Worm (Caenorhabditis elegans) whole organism, mixed stage, embryonic: ENCODE results near the gene irld-62.

Experiments used
- M03D4.4 ChIP-seq: sonication (generic microtip); optimal IDR thresholded peaks from 2 replicates; lab custom pipeline; 2017; ENCODE audit warnings: mild to moderate bottlenecking, missing genetic modification characterization, missing compliant biosample characterization
- blmp-1 ChIP-seq: fragments of 150-350 bp; optimal IDR thresholded peaks from 2 replicates; lab custom pipeline; 2014; ENCODE audit warnings: missing biosample characterization, missing genetic modification characterization
- elt-3 ChIP-seq: fragments of 150-350 bp; optimal IDR thresholded peaks from 2 replicates; lab custom pipeline; 2014; ENCODE audit warnings: missing biosample characterization, missing genetic modification characterization
- mab-5 ChIP-seq: fragments of 150-350 bp; optimal IDR thresholded peaks from 2 replicates; lab custom pipeline; 2014; ENCODE audit warnings: missing biosample characterization, missing genetic modification characterization
- mls-2 ChIP-seq: sonication (generic microtip); optimal IDR thresholded peaks from 2 replicates; lab custom pipeline; 2016; ENCODE audit warnings: mild to moderate bottlenecking, missing genetic modification characterization, moderate library complexity, missing compliant biosample characterization
- nhr-28 ChIP-seq: fragments of 150-350 bp; optimal IDR thresholded peaks from 2 replicates; lab custom pipeline; 2014; ENCODE audit warnings: missing biosample characterization, missing genetic modification characterization
- nhr-76 ChIP-seq: sonication (generic microtip); optimal IDR thresholded peaks from 2 replicates; lab custom pipeline; 2017; ENCODE audit warnings: missing biosample characterization, missing genetic modification characterization
- pha-4 ChIP-seq: fragments of 150-350 bp; optimal IDR thresholded peaks from 2 replicates; lab custom pipeline; 2018; ENCODE audit warnings: missing biosample characterization, missing genetic modification reagents, missing genetic modification characterization
- snpc-4 ChIP-seq: fragments of 150-350 bp; optimal IDR thresholded peaks from 2 replicates; lab custom pipeline; 2014; ENCODE audit warnings: missing biosample characterization, missing genetic modification characterization
- sptf-1 ChIP-seq: sonication (generic microtip); optimal IDR thresholded peaks from 2 replicates; lab custom pipeline; 2017; ENCODE audit warnings: mild to moderate bottlenecking, missing genetic modification characterization, moderate library complexity, missing compliant biosample characterization
- zip-8 ChIP-seq: fragments of 150-350 bp; optimal IDR thresholded peaks from 2 replicates; lab custom pipeline; 2014; ENCODE audit warnings: missing biosample characterization, missing genetic modification characterization

DNA sequence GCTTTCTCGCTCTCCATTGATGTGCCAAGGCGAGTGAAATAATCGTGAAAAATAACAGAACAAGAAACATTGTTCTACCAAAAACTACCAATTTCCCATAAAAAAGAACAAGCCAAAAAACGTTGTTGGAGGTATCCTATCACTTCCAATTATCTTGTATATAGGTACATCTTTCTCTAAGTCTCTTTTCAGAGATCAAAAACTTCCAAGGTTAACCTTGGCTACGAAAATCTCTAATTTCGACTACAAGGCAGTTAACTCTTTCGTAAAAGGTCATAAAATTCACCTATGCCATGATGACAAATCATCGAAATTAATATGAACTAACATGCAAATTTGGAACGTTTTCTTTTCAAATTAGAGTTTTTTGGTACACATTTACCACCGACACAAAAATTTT, 23.0 kb upstream of the irld-62 start, which contains the start of gene cyp-34A1:
- TF ChIP-seq snpc-4 (tag; lab: Kevin White, UChicago) (no peak), zip-8 (no peak), nhr-76 (tag; lab: Kevin White, UChicago) (no peak), elt-3 (no peak), nhr-28 (no peak), pha-4 (tag; lab: Kevin White, UChicago) (no peak), sptf-1 (no peak), mls-2 (no peak), mab-5 (tag; lab: Kevin White, UChicago) (no peak), blmp-1 (tag; lab: Kevin White, UChicago) (no peak), M03D4.4 (tag; lab: Kevin White, UChicago) (no peak)
